Fruit fly (Drosophila melanogaster): ENCODE results near the gene Rox8.

Gene Rox8

DNA sequence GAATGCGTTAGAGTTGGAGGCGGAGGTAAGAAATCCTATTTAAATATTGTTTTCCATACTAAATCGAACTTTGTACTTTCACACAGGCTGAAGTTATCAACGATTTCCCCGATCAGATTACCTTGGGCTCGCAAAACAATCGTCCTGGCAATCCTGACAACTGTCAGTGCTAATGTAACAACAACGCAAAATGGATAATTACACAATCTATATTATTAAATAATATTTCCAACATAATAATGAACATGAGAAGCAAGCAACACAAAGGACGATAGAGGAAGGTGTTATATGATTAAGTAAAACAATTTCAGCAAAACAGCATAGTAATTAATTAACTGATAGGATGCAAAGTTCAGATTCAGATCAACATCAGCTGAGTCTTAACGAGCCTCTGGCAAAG lies 53.5 kb downstream of the Rox8 start:
- no peak for TF ChIP-seq klu (GFP tag; IDR thresholded peaks at IDR 0.05)
- no peak for TF ChIP-seq zfh2 (GFP tag; optimal IDR thresholded peaks at IDR 0.05)
- TF ChIP-seq sima (GFP tag; optimal IDR thresholded peaks at IDR 0.05) = no peak
- TF ChIP-seq fru (optimal IDR thresholded peaks at IDR 0.05) = no peak
- no peak for TF ChIP-seq onecut (GFP tag; IDR thresholded peaks at IDR 0.05)
- TF ChIP-seq CG7271 (tag; optimal IDR thresholded peaks at IDR 0.05) = no peak
- no peak for TF ChIP-seq Bdp1 (GFP tag; optimal IDR thresholded peaks at IDR 0.05)
- TF ChIP-seq Doc3 (GFP tag; IDR thresholded peaks at IDR 0.05; ENCODE audit: partially characterized antibody) = no peak
- no peak for TF ChIP-seq cg (GFP tag; optimal IDR thresholded peaks at IDR 0.05)
- TF ChIP-seq sim (GFP tag; IDR thresholded peaks at IDR 0.05) = no peak
- TF ChIP-seq dmrt99B (tag; optimal IDR thresholded peaks at IDR 0.05) = no peak

Data from whole organism, embryonic.